Worm (Caenorhabditis elegans): Measurements from ENCODE around the gene lec-11.

lec-11 gene

DNA sequence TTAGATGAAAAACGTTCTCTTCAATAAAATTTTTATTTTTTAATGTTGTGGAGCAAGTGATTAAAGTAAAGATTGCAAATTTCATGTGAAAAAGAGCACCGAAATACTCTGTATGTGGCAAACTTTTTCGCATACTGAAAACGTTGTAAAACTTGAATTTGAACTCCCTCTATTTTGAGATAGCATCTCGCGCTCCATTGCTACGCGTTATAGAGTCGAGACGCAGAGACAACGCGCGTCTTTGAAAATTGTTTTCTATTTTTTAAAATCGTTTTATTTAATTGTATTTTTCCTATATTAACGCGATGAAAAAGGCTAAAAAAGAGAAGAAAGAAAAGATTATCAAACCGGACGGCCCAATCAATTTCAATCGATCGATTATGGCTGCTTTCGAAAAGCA, 41.3 kb downstream of the lec-11 start, which contains the start of gene fan-1 (continued):
- TF ChIP-seq elt-3 (tag; optimal IDR thresholded peaks at IDR 0.05) (peak in 1 of 6 experiments; percentile 50), mdl-1 (tag; optimal IDR thresholded peaks at IDR 0.05) (peak in 1 of 2 experiments; percentile 39), fkh-8 (tag; optimal IDR thresholded peaks at IDR 0.05) (peak; percentile 43), pqm-1 (tag; optimal IDR thresholded peaks at IDR 0.05) (no peak), Y116A8C.19 (tag; optimal IDR thresholded peaks at IDR 0.05; ENCODE audit: borderline replicate concordance) (no peak), fos-1 (tag; optimal IDR thresholded peaks at IDR 0.05) (peak; percentile 49), vab-15 (tag; optimal IDR thresholded peaks at IDR 0.05) (no peak), nhr-12 (tag; optimal IDR thresholded peaks at IDR 0.05) (no peak), unc-130 (tag; optimal IDR thresholded peaks at IDR 0.05) (peak; percentile 57), nhr-20 (tag; optimal IDR thresholded peaks at IDR 0.05) (peak; percentile 77), zip-4 (GFP tag; optimal IDR thresholded peaks at IDR 0.05) (no peak), sptf-1 (tag; optimal IDR thresholded peaks at IDR 0.05) (no peak), lin-35 (GFP tag; optimal IDR thresholded peaks at IDR 0.05) (peak; percentile 98 to 99), egl-13 (tag; optimal IDR thresholded peaks at IDR 0.05) (peak; percentile 26), ets-5 (GFP tag; IDR thresholded peaks at IDR 0.05) (no peak), tbx-2 (tag; optimal IDR thresholded peaks at IDR 0.05) (peak; percentile 63)

DNA sequence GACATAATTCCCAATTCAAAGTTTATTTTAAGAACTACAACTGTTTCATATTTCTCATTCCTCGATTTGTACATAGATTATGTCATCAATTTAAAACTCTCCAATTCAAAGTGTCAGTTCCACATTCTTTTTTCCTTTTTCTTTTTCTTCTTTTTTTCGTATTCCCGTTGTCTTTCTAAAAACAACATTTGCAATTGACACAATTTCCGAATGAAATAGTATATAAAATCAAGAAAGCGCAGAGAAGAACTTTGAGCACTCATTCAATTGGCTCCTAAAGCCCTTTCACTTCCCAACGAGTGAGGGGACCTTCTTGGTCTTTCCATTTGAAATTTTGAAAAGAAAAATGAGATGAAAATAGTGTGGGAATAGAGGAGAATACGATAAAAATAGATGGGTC, 42.6 kb downstream of the lec-11 start:
- no peak for TF ChIP-seq ceh-8 (GFP tag; optimal IDR thresholded peaks at IDR 0.05)
- no peak for TF ChIP-seq elt-2 (tag; optimal IDR thresholded peaks at IDR 0.05)
- no peak for TF ChIP-seq isw-1 (GFP tag; IDR thresholded peaks at IDR 0.05)
- TF ChIP-seq mef-2 (tag; optimal IDR thresholded peaks at IDR 0.05): no peak
- TF ChIP-seq jun-1 (tag; optimal IDR thresholded peaks at IDR 0.05): no peak
- TF ChIP-seq dsc-1 (tag; optimal IDR thresholded peaks at IDR 0.05): no peak
- peak; percentile 56 for TF ChIP-seq fkh-10 (GFP tag; optimal IDR thresholded peaks at IDR 0.05)
- peak in 1 of 2 experiments; percentile 3 for TF ChIP-seq efl-1 (optimal IDR thresholded peaks at IDR 0.05)
- no peak for TF ChIP-seq efl-1 (GFP tag; optimal IDR thresholded peaks at IDR 0.05 in 1 of 2)
- TF ChIP-seq lin-14 (GFP tag; optimal IDR thresholded peaks at IDR 0.05): peak; percentile 56

DNA sequence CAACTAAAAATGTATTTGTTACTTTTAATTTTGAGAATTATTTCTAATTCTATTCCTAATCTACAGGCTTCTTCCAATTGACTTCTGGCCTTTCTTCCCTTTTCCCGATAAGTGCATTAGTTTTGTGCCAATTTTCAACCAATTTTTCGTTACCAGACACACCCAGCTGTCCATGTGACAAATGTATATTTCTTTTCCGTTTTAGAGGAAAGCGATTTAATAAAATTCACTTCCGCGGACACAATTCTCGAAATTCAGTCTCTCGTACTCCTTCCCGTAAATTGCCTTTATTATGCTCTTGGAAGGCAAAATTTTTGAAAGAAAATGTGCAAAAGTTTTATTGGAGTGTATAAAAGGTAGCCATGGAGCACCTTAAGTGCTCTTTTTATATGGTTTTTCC, 47.0 kb downstream of the lec-11 start:
- TF ChIP-seq lin-14 (GFP tag; optimal IDR thresholded peaks at IDR 0.05) (peak; percentile 67), efl-1 (optimal IDR thresholded peaks at IDR 0.05) (peak in 1 of 2 experiments; percentile 12), efl-1 (GFP tag; optimal IDR thresholded peaks at IDR 0.05 in 1 of 2) (no peak), mab-9 (GFP tag; IDR thresholded peaks at IDR 0.05) (0 out of 2 replicates have a peak, but pooled peaks have one; percentile 25), elt-3 (tag; optimal IDR thresholded peaks at IDR 0.05) (no peak), unc-98 (GFP tag; IDR thresholded peaks at IDR 0.05) (no peak), ztf-4 (tag; optimal IDR thresholded peaks at IDR 0.05) (no peak), unc-30 (tag; optimal IDR thresholded peaks at IDR 0.05) (no peak), nhr-71 (tag; optimal IDR thresholded peaks at IDR 0.05) (peak; percentile 43), nhr-47 (tag; optimal IDR thresholded peaks at IDR 0.05) (peak; percentile 46), nhr-84 (tag; optimal IDR thresholded peaks at IDR 0.05) (no peak), mep-1 (tag; optimal IDR thresholded peaks at IDR 0.05) (peak; percentile 6), mef-2 (tag; optimal IDR thresholded peaks at IDR 0.05) (no peak), sup-37 (GFP tag; optimal IDR thresholded peaks at IDR 0.05) (no peak), fkh-8 (tag; optimal IDR thresholded peaks at IDR 0.05) (peak; percentile 79), fkh-10 (GFP tag; optimal IDR thresholded peaks at IDR 0.05) (no peak), lin-39 (tag; optimal IDR thresholded peaks at IDR 0.05) (no peak)

DNA sequence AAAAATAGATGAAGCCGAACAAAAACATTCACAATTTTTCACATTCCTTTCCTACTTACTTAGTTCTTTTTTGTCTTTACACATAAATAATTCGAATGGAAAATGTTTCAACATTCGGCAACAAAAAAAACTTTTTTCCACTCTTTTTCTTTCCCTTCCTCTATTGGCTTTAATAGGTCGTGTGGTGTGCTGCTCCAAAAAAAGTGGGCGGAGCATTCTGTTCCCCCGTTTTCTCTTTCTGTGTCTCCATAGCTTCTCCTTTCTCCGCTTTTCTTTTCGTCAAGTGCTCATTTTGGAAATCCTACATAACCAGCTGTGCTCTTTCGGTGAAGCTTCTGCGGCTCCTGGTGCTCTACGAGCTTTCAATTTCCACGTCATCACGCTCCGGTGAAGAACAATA, 48.5 kb downstream of the lec-11 start, which contains the start of gene C01G5.25:
C01G5.25 (plus strand) TSS at position 250 of the 400 bp plus-strand sequence.
- no peak for TF ChIP-seq mab-9 (GFP tag; IDR thresholded peaks at IDR 0.05)
- no peak for TF ChIP-seq nhr-85 (tag)
- TF ChIP-seq rnt-1 (tag; optimal IDR thresholded peaks at IDR 0.05): no peak
- no peak for TF ChIP-seq hpl-2 (GFP tag; optimal IDR thresholded peaks at IDR 0.05)
- TF ChIP-seq unc-30 (tag; optimal IDR thresholded peaks at IDR 0.05): no peak
- TF ChIP-seq nhr-71 (tag; optimal IDR thresholded peaks at IDR 0.05): no peak
- TF ChIP-seq nhr-28 (tag; optimal IDR thresholded peaks at IDR 0.05): no peak
- no peak for TF ChIP-seq fos-1 (tag; optimal IDR thresholded peaks at IDR 0.05)
- TF ChIP-seq nhr-90 (tag; optimal IDR thresholded peaks at IDR 0.05; ENCODE audit: poor library complexity): no peak
- no peak for TF ChIP-seq snpc-4 (tag; optimal IDR thresholded peaks at IDR 0.05)
- TF ChIP-seq ets-5 (GFP tag; IDR thresholded peaks at IDR 0.05): no peak
- no peak for TF ChIP-seq unc-62 (GFP tag; optimal IDR thresholded peaks at IDR 0.05)
- TF ChIP-seq C16A3.4 (tag; optimal IDR thresholded peaks at IDR 0.05): no peak
- TF ChIP-seq fkh-8 (tag; optimal IDR thresholded peaks at IDR 0.05): peak; percentile 2
- TF ChIP-seq C34B4.2 (tag; optimal IDR thresholded peaks at IDR 0.05): no peak
- peak in 1 of 3 experiments; percentile 23 for TF ChIP-seq ceh-82 (tag; optimal IDR thresholded peaks at IDR 0.05)
- TF ChIP-seq dsc-1 (tag; optimal IDR thresholded peaks at IDR 0.05): no peak
- no peak for TF ChIP-seq lin-13 (GFP tag; optimal IDR thresholded peaks at IDR 0.05)
- TF ChIP-seq aly-2 (tag; optimal IDR thresholded peaks at IDR 0.05): no peak
